Worm (Caenorhabditis elegans): ENCODE measurements around the gene B0462.4.

B0462.4 gene

DNA sequence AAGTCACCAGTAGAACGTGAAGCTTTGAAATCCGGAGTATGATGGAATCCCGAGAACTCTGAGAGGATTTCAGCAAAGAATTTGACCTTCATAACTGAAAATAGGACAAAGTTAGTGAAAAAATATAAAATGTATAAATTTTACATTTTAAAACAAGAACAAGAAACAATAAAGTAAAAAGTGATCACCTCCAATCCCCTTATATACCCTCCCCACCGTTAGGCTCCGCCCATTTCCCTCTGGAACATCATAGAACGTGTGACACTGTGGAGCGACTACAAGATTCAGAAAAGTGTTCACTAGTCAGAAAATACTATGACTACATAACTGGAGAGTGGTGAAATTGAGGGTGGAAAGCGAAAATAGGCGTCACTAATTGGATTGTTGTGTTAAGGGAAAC lies at the start of gene B0462.4:
Gene B0462.4 (minus strand): TSS at position 101 of the 400 bp plus-strand sequence.
- TF ChIP-seq aly-2 (tag; optimal IDR thresholded peaks at IDR 0.05) (no peak), dpl-1 (GFP tag; optimal IDR thresholded peaks at IDR 0.05) (no peak), nhr-111 (GFP tag; optimal IDR thresholded peaks at IDR 0.05) (no peak)

DNA sequence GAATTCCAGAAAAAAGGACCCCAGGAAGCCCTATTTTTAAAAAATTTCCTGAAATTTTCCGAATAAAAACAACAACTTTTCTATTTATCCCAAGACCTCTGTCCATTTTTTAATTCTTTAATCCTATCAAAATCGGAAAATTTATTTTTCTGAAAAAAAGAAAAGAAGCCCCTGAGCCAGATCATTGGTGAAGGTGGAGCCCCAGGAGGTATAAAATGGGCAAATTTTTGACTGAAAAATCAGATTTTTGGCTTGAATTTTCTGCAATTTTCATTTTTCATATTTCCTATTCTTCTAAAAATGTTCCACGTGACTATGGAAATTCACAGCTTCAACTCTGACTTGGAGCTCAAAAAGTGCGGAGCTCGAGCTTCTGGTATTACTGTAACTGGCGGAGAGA lies 47.8 kb upstream of the B0462.4 start, which contains the start of gene Y51A2B.8:
Gene Y51A2B.8 (plus strand): TSS at position 301 of the 400 bp plus-strand sequence.
- TF ChIP-seq ZK337.2 (GFP tag; IDR thresholded peaks at IDR 0.05) = no peak
- no peak for TF ChIP-seq dmd-9 (GFP tag; IDR thresholded peaks at IDR 0.05)

DNA sequence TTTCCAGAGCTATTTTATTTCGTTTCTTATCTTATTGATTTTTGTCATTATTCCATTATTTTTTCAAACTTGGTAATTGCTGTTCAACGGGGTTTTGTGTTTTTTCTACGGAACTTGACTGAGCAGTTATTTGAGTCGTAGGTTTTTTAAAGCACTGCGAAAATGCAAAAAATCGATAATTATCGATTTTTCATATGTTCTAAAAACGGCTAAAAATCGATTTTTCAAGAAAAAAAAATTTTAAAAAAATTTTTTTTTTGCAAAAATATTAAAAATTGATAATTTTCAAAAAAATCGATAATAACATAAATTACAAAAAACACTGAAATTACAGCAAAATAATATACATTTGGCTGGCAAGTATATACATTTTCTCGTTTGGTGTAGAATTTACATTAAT lies 44.6 kb upstream of the B0462.4 start:
- TF ChIP-seq ctbp-1 (GFP tag; IDR thresholded peaks at IDR 0.05) = no peak
- TF ChIP-seq ceh-28 (tag; optimal IDR thresholded peaks at IDR 0.05) = peak; percentile 78
- no peak for TF ChIP-seq ZK546.5 (tag; optimal IDR thresholded peaks at IDR 0.05)

DNA sequence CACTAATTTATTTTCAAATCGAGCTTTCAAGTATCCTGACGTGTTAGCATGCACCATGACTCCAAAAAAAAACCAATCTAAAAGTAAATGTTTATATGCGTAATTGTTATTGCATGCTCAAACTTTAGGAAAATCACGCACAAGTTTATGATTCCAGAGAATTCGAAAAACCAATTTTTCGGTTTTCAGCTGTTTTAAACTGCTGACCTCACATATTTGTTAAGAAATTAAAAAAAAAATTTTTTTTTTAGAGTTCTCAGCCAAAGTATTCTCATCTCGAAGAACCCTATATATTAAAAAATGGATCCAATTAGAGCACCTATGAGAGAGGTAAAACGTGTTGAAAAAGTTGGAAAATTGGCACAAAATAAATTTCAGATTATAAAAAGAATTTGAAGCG lies 43.2 kb upstream of the B0462.4 start, which contains the start of gene Y51A2B.2:
Gene Y51A2B.2 (plus strand): TSS at position 301 of the 400 bp plus-strand sequence.
- TF ChIP-seq sdz-12 (GFP tag; optimal IDR thresholded peaks at IDR 0.05) (no peak), egl-43 (GFP tag; IDR thresholded peaks at IDR 0.05) (no peak), tra-1 (GFP tag; IDR thresholded peaks at IDR 0.05) (no peak), lin-15B (tag; optimal IDR thresholded peaks at IDR 0.05) (no peak), gei-8 (GFP tag; optimal IDR thresholded peaks at IDR 0.05) (no peak), spr-3 (GFP tag; optimal IDR thresholded peaks at IDR 0.05) (no peak), ztf-7 (tag; optimal IDR thresholded peaks at IDR 0.05) (no peak), nhr-28 (tag; optimal IDR thresholded peaks at IDR 0.05) (no peak), hif-1 (tag; optimal IDR thresholded peaks at IDR 0.05) (no peak)

DNA sequence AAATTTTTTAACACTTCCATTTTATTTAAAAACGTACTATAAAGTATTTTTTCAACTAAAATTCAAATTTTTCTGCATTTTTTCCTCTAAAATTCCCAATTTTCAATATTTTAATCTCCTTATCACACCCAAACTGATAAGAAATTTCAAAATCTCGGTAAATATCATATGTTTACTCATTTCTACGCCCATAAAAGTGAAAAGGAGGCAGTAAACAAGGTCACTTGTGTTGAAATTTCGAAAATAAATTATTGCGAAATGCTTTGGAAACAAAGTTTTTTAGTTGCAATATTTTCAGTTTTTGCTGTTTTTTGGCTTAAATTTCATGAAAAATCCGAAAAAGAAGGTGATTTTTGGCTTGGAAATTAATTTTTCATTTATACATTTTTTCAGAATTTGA lies 40.6 kb upstream of the B0462.4 start, which contains the start of gene C08E8.4:
Gene C08E8.4 (plus strand): TSS at position 268 of the 400 bp plus-strand sequence.
- TF ChIP-seq daf-19 (GFP tag; conservative IDR thresholded peaks at IDR 0.05) = no peak
- TF ChIP-seq dve-1 (tag; optimal IDR thresholded peaks at IDR 0.05; ENCODE audit: insufficient read depth) = peak; percentile 72
- TF ChIP-seq nhr-28 (tag; optimal IDR thresholded peaks at IDR 0.05) = peak; percentile 29
- no peak for TF ChIP-seq daf-16 (GFP tag; optimal IDR thresholded peaks at IDR 0.05)
- TF ChIP-seq daf-16 (tag; optimal IDR thresholded peaks at IDR 0.05) = peak; percentile 100
- TF ChIP-seq mep-1 (tag; optimal IDR thresholded peaks at IDR 0.05) = peak; percentile 10
- TF ChIP-seq nhr-77 (tag; optimal IDR thresholded peaks at IDR 0.05) = peak; percentile 6
- peak; percentile 64; the same call in 1 of the 2 replicates for TF ChIP-seq php-3 (GFP tag; IDR thresholded peaks at IDR 0.05)
- TF ChIP-seq lin-29 (GFP tag; IDR thresholded peaks at IDR 0.05) = no peak
- peak; percentile 35 for TF ChIP-seq hlh-30 (tag; optimal IDR thresholded peaks at IDR 0.05; ENCODE audit: insufficient read depth)
- no peak for TF ChIP-seq mdt-29 (GFP tag; IDR thresholded peaks at IDR 0.05)
- TF ChIP-seq pqm-1 (tag; optimal IDR thresholded peaks at IDR 0.05) = peak; percentile 61

DNA sequence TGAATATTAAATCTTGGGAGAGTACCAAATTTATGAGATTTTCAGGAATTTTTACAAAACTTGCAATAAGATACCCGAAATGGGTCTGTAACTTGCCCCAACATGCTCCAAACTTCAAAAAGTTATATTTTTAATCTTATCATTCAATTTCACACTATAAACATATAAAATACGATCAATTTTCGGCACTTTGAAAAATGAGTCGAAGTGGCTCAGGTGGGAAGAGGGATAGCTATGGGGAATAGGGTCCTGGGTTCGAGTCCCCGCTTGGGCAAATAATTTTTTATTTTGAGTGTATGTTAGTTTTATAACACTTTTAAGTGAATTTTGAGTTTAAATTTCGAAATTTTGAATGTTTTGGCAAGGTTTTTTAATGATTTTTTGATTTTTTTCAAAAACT lies 40.0 kb upstream of the B0462.4 start:
- TF ChIP-seq daf-16 (GFP tag; optimal IDR thresholded peaks at IDR 0.05) = no peak
- peak; percentile 35 for TF ChIP-seq daf-16 (tag; optimal IDR thresholded peaks at IDR 0.05)
- TF ChIP-seq ZK546.5 (tag; optimal IDR thresholded peaks at IDR 0.05) = no peak
- TF ChIP-seq lin-38 (GFP tag; IDR thresholded peaks at IDR 0.05) = 0 out of 2 replicates have a peak, but pooled peaks have one; percentile 6

DNA sequence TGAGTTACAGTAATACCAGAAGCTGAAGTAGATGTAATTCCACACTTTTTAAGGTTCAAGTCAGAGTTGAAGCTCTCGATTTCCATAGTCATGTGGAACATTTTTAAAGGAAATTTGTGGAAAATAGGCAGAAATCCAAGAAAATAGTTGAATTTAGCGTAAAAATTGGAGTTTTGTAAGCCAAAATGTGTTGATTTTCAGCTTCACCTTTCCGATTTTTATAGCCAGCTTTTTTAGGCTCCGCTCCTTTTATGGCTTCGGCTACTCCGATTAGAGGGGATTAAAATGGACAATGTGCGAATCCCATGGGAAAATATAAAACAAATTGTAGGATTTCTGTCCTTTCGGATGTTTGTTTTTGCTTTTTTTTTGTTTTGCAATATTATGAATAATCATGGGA lies 37.3 kb upstream of the B0462.4 start, which contains the start of gene C08E8.6:
Gene C08E8.6 (minus strand): TSS at position 101 of the 400 bp plus-strand sequence.
- TF ChIP-seq lin-1 (GFP tag; IDR thresholded peaks at IDR 0.05) (no peak), daf-8 (GFP tag; IDR thresholded peaks at IDR 0.05) (no peak)
